Worm (Caenorhabditis elegans) whole organism, young adult: Measurements from ENCODE around the gene E04F6.4.

Experiments used
- B0019.2 ChIP-seq: fragments of 200-800 bp; sonication (Bioruptor generic); conservative IDR thresholded peaks from 2 replicates; pipeline ENCODE4 v1.3.6; 2022; ENCODE audit warnings: missing genetic modification reagents, missing genetic modification characterization, missing compliant biosample characterization
- B0261.1 ChIP-seq: sonication (generic microtip); optimal IDR thresholded peaks from 2 replicates; lab custom pipeline; 2016; ENCODE audit warnings: mild to moderate bottlenecking, missing genetic modification characterization, moderate library complexity, missing compliant biosample characterization
- B0336.3 ChIP-seq: fragments of 200-800 bp; sonication (Bioruptor generic); IDR thresholded peaks from 2 replicates; pipeline ENCODE4 v1.3.6; 2022; ENCODE audit warnings: missing genetic modification characterization, missing compliant biosample characterization
- D2030.7 ChIP-seq: fragments of 200-800 bp; sonication (Bioruptor generic); IDR thresholded peaks from 2 replicates; pipeline ENCODE4 v1.3.6; 2022; ENCODE audit warnings: missing genetic modification reagents, missing genetic modification characterization, missing compliant biosample characterization
- F10E7.11 ChIP-seq: sonication (generic microtip); optimal IDR thresholded peaks from 2 replicates; lab custom pipeline; 2017; ENCODE audit warnings: mild to moderate bottlenecking, missing genetic modification characterization, moderate library complexity, missing compliant biosample characterization
- F37B4.10 ChIP-seq: fragments of 200-800 bp; sonication (Bioruptor generic); IDR thresholded peaks from 2 replicates; pipeline ENCODE4 v1.3.6; 2022; ENCODE audit warnings: missing genetic modification characterization, missing compliant biosample characterization
- F49E8.2 ChIP-seq: sonication (generic microtip); optimal IDR thresholded peaks from 3 replicates; lab custom pipeline; 2017; ENCODE audit warnings: missing genetic modification characterization, mild to moderate bottlenecking, missing compliant biosample characterization, antibody characterized with exemption, moderate library complexity; ENCODE audit not compliant: insufficient read depth
- T07F8.4 ChIP-seq: sonication (generic microtip); optimal IDR thresholded peaks from 2 replicates; lab custom pipeline; 2016; ENCODE audit warnings: mild to moderate bottlenecking, missing genetic modification characterization, moderate library complexity, missing compliant biosample characterization
- Y53G8AR.9 ChIP-seq: fragments of 200-800 bp; sonication (Bioruptor generic); conservative IDR thresholded peaks from 2 replicates; pipeline ENCODE4 v1.3.6; 2022; ENCODE audit warnings: missing genetic modification reagents, missing genetic modification characterization, missing compliant biosample characterization
- akir-1 ChIP-seq: fragments of 200-800 bp; sonication (Bioruptor generic); optimal IDR thresholded peaks from 2 replicates; lab custom pipeline; 2018; ENCODE audit warnings: mild to moderate bottlenecking, missing genetic modification characterization, moderate library complexity, missing compliant biosample characterization
- athp-1 ChIP-seq: sonication (generic microtip); optimal IDR thresholded peaks from 2 replicates; lab custom pipeline; 2017; ENCODE audit warnings: mild to moderate bottlenecking, missing genetic modification characterization, missing compliant biosample characterization
- attf-5 ChIP-seq: fragments of 200-800 bp; sonication (Bioruptor generic); optimal IDR thresholded peaks from 2 replicates; lab custom pipeline; 2018; ENCODE audit warnings: mild to moderate bottlenecking, missing genetic modification characterization, missing compliant biosample characterization
- bed-1 ChIP-seq: fragments of 200-800 bp; sonication (Bioruptor generic); IDR thresholded peaks from 2 replicates; pipeline ENCODE4 v1.3.6; 2022; ENCODE audit warnings: missing genetic modification reagents, missing genetic modification characterization, missing compliant biosample characterization
- cebp-1 ChIP-seq, 2 experiments: fragments of 200-800 bp in 1 of 2; sonication (Bioruptor generic) in 1 of 2; sonication (generic microtip) in 1 of 2; IDR thresholded peaks in 1 of 2; optimal IDR thresholded peaks in 1 of 2; 2 replicates each; pipeline versions ENCODE4 v1.3.6 to Lab custom; 2017 to 2022; ENCODE audit warnings: missing compliant biosample characterization in 2 of 2, missing genetic modification characterization in 2 of 2, mild to moderate bottlenecking in 1 of 2, missing genetic modification reagents in 1 of 2, moderate library complexity in 1 of 2
- ceh-27 ChIP-seq: fragments of 200-800 bp; sonication (Bioruptor generic); optimal IDR thresholded peaks from 2 replicates; lab custom pipeline; 2018; ENCODE audit warnings: mild to moderate bottlenecking, missing genetic modification characterization, moderate library complexity, missing compliant biosample characterization
- ceh-79 ChIP-seq: sonication (generic microtip); optimal IDR thresholded peaks from 2 replicates; lab custom pipeline; 2017; ENCODE audit warnings: mild to moderate bottlenecking, missing genetic modification characterization, missing compliant biosample characterization
- ceh-91 ChIP-seq: fragments of 200-800 bp; sonication (Bioruptor generic); IDR thresholded peaks from 2 replicates; pipeline ENCODE4 v1.3.6; 2022; ENCODE audit warnings: missing genetic modification reagents, missing genetic modification characterization, missing compliant biosample characterization
- dox-1 ChIP-seq: fragments of 200-800 bp; sonication (Bioruptor generic); IDR thresholded peaks from 2 replicates; pipeline ENCODE4 v1.3.6; 2022; ENCODE audit warnings: missing genetic modification reagents, missing genetic modification characterization, missing compliant biosample characterization
- egl-44 ChIP-seq: fragments of 200-800 bp; sonication (Bioruptor generic); IDR thresholded peaks from 2 replicates; pipeline ENCODE4 v1.3.6; 2022; ENCODE audit warnings: missing genetic modification reagents, missing genetic modification characterization, missing compliant biosample characterization
- let-607 ChIP-seq, 2 experiments: fragments of 200-800 bp in 1 of 2; sonication (Bioruptor generic) in 1 of 2; sonication (generic microtip) in 1 of 2; optimal IDR thresholded peaks; 2 replicates each; lab custom pipeline; 2016 to 2018; ENCODE audit warnings: mild to moderate bottlenecking in 2 of 2, missing compliant biosample characterization in 2 of 2, missing genetic modification characterization in 2 of 2, moderate library complexity in 2 of 2, missing genotype in 1 of 2
- lin-35 ChIP-seq, 3 experiments: fragments of 150-350 bp in 2 of 3; sonication (generic microtip) in 1 of 3; optimal IDR thresholded peaks; 2 replicates each; lab custom pipeline; 2014 to 2018; ENCODE audit warnings: missing biosample characterization in 3 of 3, missing genetic modification characterization in 3 of 3, missing genetic modification reagents in 3 of 3
- lir-1 ChIP-seq: fragments of 200-800 bp; sonication (Bioruptor generic); conservative IDR thresholded peaks from 2 replicates; pipeline ENCODE4 v1.3.6; 2022; ENCODE audit warnings: missing genetic modification reagents, missing genetic modification characterization, missing compliant biosample characterization
- lsl-1 ChIP-seq: fragments of 200-800 bp; sonication (Bioruptor generic); optimal IDR thresholded peaks from 2 replicates; lab custom pipeline; 2018; ENCODE audit warnings: mild to moderate bottlenecking, missing genetic modification characterization, moderate library complexity, missing compliant biosample characterization
- madf-10 ChIP-seq: sonication (generic microtip); optimal IDR thresholded peaks from 2 replicates; lab custom pipeline; 2016; ENCODE audit warnings: mild to moderate bottlenecking, missing genetic modification characterization, missing compliant biosample characterization
- mel-28 ChIP-seq: sonication (generic microtip); optimal IDR thresholded peaks from 2 replicates; lab custom pipeline; 2016; ENCODE audit warnings: borderline replicate concordance, mild to moderate bottlenecking, missing genetic modification characterization, missing compliant biosample characterization
- nhr-80 ChIP-seq: sonication (generic microtip); optimal IDR thresholded peaks from 2 replicates; lab custom pipeline; 2016; ENCODE audit warnings: missing genetic modification characterization, missing compliant biosample characterization
- rec-8 ChIP-seq, 2 experiments: sonication (generic microtip); optimal IDR thresholded peaks; 2 replicates each; lab custom pipeline; 2016; ENCODE audit warnings: mild to moderate bottlenecking in 2 of 2, missing genetic modification characterization in 2 of 2, missing genetic modification reagents in 2 of 2, missing genotype in 2 of 2, missing biosample characterization in 1 of 2, missing compliant biosample characterization in 1 of 2, moderate library complexity in 1 of 2
- snpc-3.4 ChIP-seq: sonication (generic microtip); optimal IDR thresholded peaks from 2 replicates; lab custom pipeline; 2017; ENCODE audit warnings: missing genetic modification characterization, mild to moderate bottlenecking, missing compliant biosample characterization, antibody characterized with exemption, moderate library complexity, missing genotype, missing genetic modification reagents
- somi-1 ChIP-seq: fragments of 200-800 bp; sonication (Bioruptor generic); optimal IDR thresholded peaks from 2 replicates; lab custom pipeline; 2018; ENCODE audit warnings: mild to moderate bottlenecking, missing genetic modification characterization, missing compliant biosample characterization
- sptf-2 ChIP-seq: fragments of 200-800 bp; sonication (Bioruptor generic); optimal IDR thresholded peaks from 2 replicates; lab custom pipeline; 2018; ENCODE audit warnings: mild to moderate bottlenecking, missing genetic modification characterization, missing compliant biosample characterization
- tbp1 ChIP-seq: fragments of 200-800 bp; sonication (Bioruptor generic); optimal IDR thresholded peaks from 2 replicates; lab custom pipeline; 2018; ENCODE audit warnings: mild to moderate bottlenecking, missing genetic modification characterization, missing compliant biosample characterization
- tlf-1 ChIP-seq: fragments of 200-800 bp; sonication (Bioruptor generic); optimal IDR thresholded peaks from 2 replicates; lab custom pipeline; 2018; ENCODE audit warnings: mild to moderate bottlenecking, missing genetic modification characterization, missing compliant biosample characterization
- unc-130 ChIP-seq: sonication (generic microtip); optimal IDR thresholded peaks from 2 replicates; lab custom pipeline; 2016; ENCODE audit warnings: missing genetic modification reagents, missing genetic modification characterization, missing compliant biosample characterization
- ztf-22 ChIP-seq: fragments of 200-800 bp; sonication (Bioruptor generic); optimal IDR thresholded peaks from 2 replicates; lab custom pipeline; 2018; ENCODE audit warnings: mild to moderate bottlenecking, missing genetic modification characterization, moderate library complexity, missing compliant biosample characterization
- ztf-25 ChIP-seq: fragments of 200-800 bp; sonication (Bioruptor generic); IDR thresholded peaks from 2 replicates; pipeline ENCODE4 v1.3.6; 2022; ENCODE audit warnings: missing genetic modification reagents, missing genetic modification characterization, missing compliant biosample characterization
- ztf-28 ChIP-seq: fragments of 200-800 bp; sonication (Bioruptor generic); IDR thresholded peaks from 2 replicates; pipeline ENCODE4 v1.3.6; 2022; ENCODE audit warnings: missing genetic modification reagents, missing genetic modification characterization, missing compliant biosample characterization

The E04F6.4 gene

ce11 chrII:7232517-7232916, 43.3 kb downstream of the E04F6.4 start, which contains the start of gene ctsa-3.1:
ctsa-3.1 (plus strand) TSS chrII:7232853.
- TF ChIP-seq nhr-80 (tag; lab: Kevin White, UChicago) (peak; percentile 52), bed-1 (GFP tag; lab: Robert Waterston, UW) (no peak)

DNA sequence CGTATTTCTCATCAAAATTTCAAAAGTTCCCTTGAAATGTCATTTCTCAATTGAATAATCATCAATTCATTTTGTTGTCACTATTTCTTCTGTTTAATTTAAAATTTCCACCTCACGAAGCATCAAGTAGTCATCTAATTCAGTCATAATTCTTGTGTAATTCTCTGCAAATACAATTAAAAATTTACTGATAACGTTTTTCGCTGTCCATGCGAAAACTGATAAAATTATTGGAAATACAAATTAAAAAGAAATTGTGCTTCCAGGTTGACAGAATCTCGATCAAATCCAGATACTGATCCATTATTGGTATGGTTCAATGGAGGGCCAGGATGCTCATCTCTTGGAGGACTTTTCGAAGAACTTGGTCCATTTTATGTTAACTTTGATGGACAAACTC, 44.1 kb downstream of the E04F6.4 start:
- TF ChIP-seq lsl-1 (GFP tag; lab: Kevin White, UChicago): no peak
- no peak for TF ChIP-seq F49E8.2 (tag; lab: Kevin White, UChicago)
- TF ChIP-seq nhr-80 (tag; lab: Kevin White, UChicago): peak; percentile 28
- TF ChIP-seq madf-10 (tag; lab: Kevin White, UChicago): no peak
- no peak for TF ChIP-seq somi-1
- TF ChIP-seq ceh-79: no peak
- TF ChIP-seq unc-130 (GFP tag; lab: Kevin White, UChicago): no peak
- TF ChIP-seq B0261.1 (tag; lab: Kevin White, UChicago): no peak
- TF ChIP-seq mel-28 (tag; lab: Kevin White, UChicago): no peak
- TF ChIP-seq, all 124 proteins: peak for 1

ce11 chrII:7236937-7237336, 47.7 kb downstream of the E04F6.4 start:
- 0 out of 2 replicates have a peak, but pooled peaks have one; percentile 32 for TF ChIP-seq dox-1
- no peak for TF ChIP-seq lin-35 (GFP tag; optimal IDR thresholded peaks at IDR 0.05; lab: Kevin White, UChicago)
- TF ChIP-seq ceh-91 (GFP tag; lab: Robert Waterston, UW): no peak
- TF ChIP-seq let-607 (tag; optimal IDR thresholded peaks at IDR 0.05; lab: Kevin White, UChicago): peak in 1 of 2 experiments; percentile 40
- 0 out of 2 replicates have a peak, but pooled peaks have one; percentile 64 for TF ChIP-seq F37B4.10 (GFP tag; lab: Robert Waterston, UW)
- TF ChIP-seq ceh-27 (GFP tag; lab: Kevin White, UChicago): no peak
- no peak for TF ChIP-seq akir-1 (GFP tag; lab: Kevin White, UChicago)
- no peak for TF ChIP-seq attf-5 (GFP tag; lab: Kevin White, UChicago)
- TF ChIP-seq nhr-80 (tag; lab: Kevin White, UChicago): peak; percentile 83
- peak; percentile 2 for TF ChIP-seq tbp1 (GFP tag; lab: Kevin White, UChicago)

ce11 chrII:7238248-7238647, 49.0 kb downstream of the E04F6.4 start, which contains the start of gene aqp-1:
aqp-1 (minus strand) TSS chrII:7238349.
- TF ChIP-seq F10E7.11 (tag; lab: Kevin White, UChicago) (no peak), ztf-22 (peak; percentile 32), B0336.3 (0 out of 2 replicates have a peak, but pooled peaks have one; percentile 30), attf-5 (GFP tag; lab: Kevin White, UChicago) (peak; percentile 3), let-607 (tag; optimal IDR thresholded peaks at IDR 0.05; lab: Kevin White, UChicago) (peak in 1 of 2 experiments; percentile 58), tbp1 (GFP tag; lab: Kevin White, UChicago) (peak; percentile 22), B0019.2 (GFP tag; lab: Robert Waterston, UW) (no peak), lir-1 (GFP tag; lab: Robert Waterston, UW) (no peak), nhr-80 (tag; lab: Kevin White, UChicago) (peak; percentile 81), ztf-25 (GFP tag; lab: Robert Waterston, UW) (no peak), D2030.7 (GFP tag; lab: Robert Waterston, UW) (no peak), tlf-1 (peak; percentile 7)

ce11 chrII:7238791-7239190, 49.6 kb downstream of the E04F6.4 start:
- TF ChIP-seq egl-44 (GFP tag; lab: Robert Waterston, UW) (no peak), T07F8.4 (tag; lab: Kevin White, UChicago) (no peak), snpc-3.4 (tag; lab: Kevin White, UChicago) (no peak), let-607 (tag; optimal IDR thresholded peaks at IDR 0.05; lab: Kevin White, UChicago) (no peak), rec-8 (tag; optimal IDR thresholded peaks at IDR 0.05; lab: Kevin White, UChicago) (no peak), cebp-1 (GFP tag; IDR thresholded peaks at IDR 0.05; lab: Robert Waterston, UW) (no peak), cebp-1 (tag; optimal IDR thresholded peaks at IDR 0.05; lab: Kevin White, UChicago) (no peak), D2030.7 (GFP tag; lab: Robert Waterston, UW) (no peak), F10E7.11 (tag; lab: Kevin White, UChicago) (no peak), sptf-2 (no peak), attf-5 (GFP tag; lab: Kevin White, UChicago) (no peak), Y53G8AR.9 (GFP tag; lab: Robert Waterston, UW) (no peak), athp-1 (tag; lab: Kevin White, UChicago) (no peak), akir-1 (GFP tag; lab: Kevin White, UChicago) (no peak), ztf-28 (GFP tag; lab: Robert Waterston, UW) (no peak)
- TF ChIP-seq, all 124 proteins: peak for 0
